Fruit fly (Drosophila melanogaster) whole organism, pupa: ENCODE results near the gene CG13482.
A peak's percentile ranks its signal among the peaks of the same experiment; 100 is the strongest.

ENCODE experiments used
- CG10348 ChIP-seq: fragments of 200-800 bp; sonication (Bioruptor generic); IDR thresholded peaks from 2 replicates; pipeline ENCODE4 v1.3.6; 2022; ENCODE audit warnings: missing biosample characterization, missing genetic modification characterization
- CG12605 ChIP-seq: fragments of 200-800 bp; sonication (Bioruptor generic); IDR thresholded peaks from 2 replicates; pipeline ENCODE4 v1.3.6; 2022; ENCODE audit warnings: missing biosample characterization, missing genetic modification characterization
- CG13204 ChIP-seq: fragments of 200-800 bp; sonication (Bioruptor generic); optimal IDR thresholded peaks from 2 replicates; lab custom pipeline; 2018; ENCODE audit warnings: missing biosample characterization, mild to moderate bottlenecking, missing genetic modification characterization, moderate library complexity
- CG14655 ChIP-seq: fragments of 200-800 bp; sonication (Bioruptor generic); optimal IDR thresholded peaks from 3 replicates; lab custom pipeline; 2017; ENCODE audit warnings: mild to moderate bottlenecking, missing biosample characterization, missing genetic modification reagents, missing genetic modification characterization
- CG15710 ChIP-seq: fragments of 200-800 bp; sonication (Bioruptor generic); optimal IDR thresholded peaks from 2 replicates; lab custom pipeline; 2018; ENCODE audit warnings: missing biosample characterization, mild to moderate bottlenecking, missing genetic modification characterization, moderate library complexity
- CG17806 ChIP-seq: fragments of 200-800 bp; sonication (Bioruptor generic); optimal IDR thresholded peaks from 2 replicates; lab custom pipeline; 2018; ENCODE audit warnings: missing biosample characterization, mild to moderate bottlenecking, missing genetic modification characterization, moderate library complexity
- CG32121 ChIP-seq: fragments of 200-800 bp; sonication (Bioruptor generic); IDR thresholded peaks from 2 replicates; pipeline ENCODE4 v1.3.6; 2022; ENCODE audit warnings: missing biosample characterization, missing genetic modification characterization
- CG34367 ChIP-seq: fragments of 200-800 bp; sonication (Bioruptor generic); optimal IDR thresholded peaks from 2 replicates; lab custom pipeline; 2018; ENCODE audit warnings: missing biosample characterization, mild to moderate bottlenecking, missing genetic modification characterization
- CG4496 ChIP-seq: fragments of 200-800 bp; sonication (Bioruptor generic); IDR thresholded peaks from 3 replicates; pipeline ENCODE4 v1.3.6; 2022; ENCODE audit warnings: missing biosample characterization, missing genetic modification characterization
- CG8159 ChIP-seq: fragments of 200-800 bp; sonication (Bioruptor generic); optimal IDR thresholded peaks from 3 replicates; lab custom pipeline; 2018; ENCODE audit warnings: missing biosample characterization, mild to moderate bottlenecking, missing genetic modification characterization, moderate library complexity
- CG8301 ChIP-seq: fragments of 200-800 bp; sonication (Bioruptor generic); optimal IDR thresholded peaks from 2 replicates; lab custom pipeline; 2018; ENCODE audit warnings: missing biosample characterization, mild to moderate bottlenecking, missing genetic modification characterization
- CG9948 ChIP-seq: fragments of 200-800 bp; sonication (Bioruptor generic); optimal IDR thresholded peaks from 2 replicates; lab custom pipeline; 2018; ENCODE audit warnings: missing biosample characterization, mild to moderate bottlenecking, missing genetic modification characterization, moderate library complexity
- D1 ChIP-seq: fragments of 200-800 bp; sonication (Bioruptor generic); optimal IDR thresholded peaks from 2 replicates; lab custom pipeline; 2018; ENCODE audit warnings: missing biosample characterization, mild to moderate bottlenecking, missing genetic modification characterization, moderate library complexity
- EcR ChIP-seq: fragments of 200-800 bp; sonication (Bioruptor generic); optimal IDR thresholded peaks from 3 replicates; lab custom pipeline; 2019; ENCODE audit warnings: missing biosample characterization, missing genetic modification characterization, mild to moderate bottlenecking, moderate library complexity, missing genetic modification reagents
- Ets98B ChIP-seq: fragments of 200-800 bp; sonication (Bioruptor generic); IDR thresholded peaks from 2 replicates; pipeline ENCODE4 v1.3.6; 2022; ENCODE audit warnings: missing biosample characterization, missing genetic modification characterization
- Pif1A ChIP-seq: fragments of 200-800 bp; sonication (Bioruptor generic); optimal IDR thresholded peaks from 3 replicates; lab custom pipeline; 2016; ENCODE audit warnings: missing biosample characterization, missing genetic modification characterization
- Pif1B ChIP-seq: fragments of 200-800 bp; sonication (Bioruptor generic); optimal IDR thresholded peaks from 3 replicates; lab custom pipeline; 2016; ENCODE audit warnings: missing biosample characterization, missing genetic modification characterization
- Snoo ChIP-seq: fragments of 200-800 bp; sonication (Bioruptor generic); optimal IDR thresholded peaks from 3 replicates; lab custom pipeline; 2017; ENCODE audit warnings: missing biosample characterization, mild to moderate bottlenecking, missing genetic modification characterization, inconsistent platforms
- fd96Ca ChIP-seq: fragments of 200-800 bp; sonication (Bioruptor generic); IDR thresholded peaks from 3 replicates; pipeline ENCODE4 v1.3.6; 2022; ENCODE audit warnings: missing biosample characterization, missing genetic modification characterization
- gl ChIP-seq: fragments of 200-800 bp; sonication (Bioruptor generic); optimal IDR thresholded peaks from 2 replicates; lab custom pipeline; 2018; ENCODE audit warnings: missing biosample characterization, mild to moderate bottlenecking, missing genetic modification characterization
- rn ChIP-seq: fragments of 200-800 bp; sonication (Bioruptor generic); IDR thresholded peaks from 2 replicates; pipeline ENCODE4 v1.3.6; 2022; ENCODE audit warnings: missing biosample characterization, missing genetic modification characterization

CG13482 gene

DNA sequence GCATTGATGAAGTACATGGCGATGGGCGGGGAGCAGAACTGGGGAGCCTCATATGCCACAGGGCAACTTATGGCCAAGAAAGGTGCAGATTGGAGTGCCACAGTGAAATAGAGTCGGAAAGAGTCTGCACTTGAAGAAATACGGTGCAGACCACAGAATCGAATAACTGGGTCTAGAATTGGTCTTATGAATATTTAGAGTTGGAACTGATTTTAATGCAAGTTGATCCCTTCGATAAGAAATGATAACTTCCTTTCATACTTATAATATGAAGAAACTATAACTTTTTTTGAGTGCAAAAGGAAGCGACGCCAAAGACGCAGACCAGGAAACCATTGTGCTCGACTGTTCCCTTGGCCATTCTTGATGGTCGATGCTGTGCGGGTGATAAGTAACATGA lies 45.4 kb downstream of the CG13482 start:
- TF ChIP-seq CG9948 (tag; lab: Kevin White, UChicago) (peak; percentile 76), CG4496 (peak; percentile 50; the same call in 1 of the 3 replicates), EcR (peak; percentile 17), CG8159 (tag; lab: Kevin White, UChicago) (peak; percentile 76), fd96Ca (GFP tag; lab: Robert Waterston, UW) (peak; percentile 72; the same call in 2 of the 3 replicates), D1 (peak; percentile 31), Ets98B (GFP tag; lab: Robert Waterston, UW) (peak; percentile 29; the same call in 1 of the 2 replicates), rn (GFP tag; lab: Robert Waterston, UW) (no peak), CG32121 (GFP tag; lab: Robert Waterston, UW) (no peak), CG14655 (GFP tag; lab: Kevin White, UChicago) (peak; percentile 85), CG13204 (GFP tag; lab: Kevin White, UChicago) (peak; percentile 75), CG10348 (no peak), CG34367 (tag; lab: Kevin White, UChicago) (peak; percentile 89), Snoo (tag; lab: Kevin White, UChicago) (peak; percentile 66), gl (peak; percentile 76), CG12605 (GFP tag; lab: Robert Waterston, UW) (peak; percentile 54), CG8301 (tag; lab: Kevin White, UChicago) (peak; percentile 73), CG17806 (peak; percentile 88), Pif1A (GFP tag; lab: Kevin White, UChicago) (peak; percentile 81), Pif1B (GFP tag; lab: Kevin White, UChicago) (peak; percentile 79), CG15710 (tag; lab: Kevin White, UChicago) (peak; percentile 89)

DNA sequence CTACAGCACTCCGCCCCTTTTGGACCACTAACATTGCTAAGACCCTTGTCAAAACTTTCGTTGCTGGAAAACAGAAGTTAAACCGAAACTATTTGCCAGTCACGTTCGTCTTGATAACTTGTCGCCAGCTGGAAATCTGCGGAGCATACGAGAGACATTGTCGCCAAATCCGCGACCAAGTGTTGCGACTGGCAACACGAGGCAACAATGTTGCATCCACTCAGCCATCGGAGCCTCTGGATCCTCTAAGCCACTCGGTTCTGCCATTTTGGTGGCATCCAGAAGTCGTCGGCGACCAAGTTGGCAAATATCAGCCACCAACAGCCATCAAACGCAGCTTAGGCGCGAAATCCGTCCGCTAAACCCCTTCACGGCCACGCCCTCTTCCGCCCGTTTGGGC lies 46.7 kb downstream of the CG13482 start:
- TF ChIP-seq CG13204 (GFP tag; lab: Kevin White, UChicago) (no peak), CG8301 (tag; lab: Kevin White, UChicago) (no peak), Pif1A (GFP tag; lab: Kevin White, UChicago) (no peak), CG34367 (tag; lab: Kevin White, UChicago) (no peak), EcR (no peak), CG8159 (tag; lab: Kevin White, UChicago) (no peak), Snoo (tag; lab: Kevin White, UChicago) (no peak), CG15710 (tag; lab: Kevin White, UChicago) (no peak), CG12605 (GFP tag; lab: Robert Waterston, UW) (no peak), D1 (no peak), fd96Ca (GFP tag; lab: Robert Waterston, UW) (no peak), CG14655 (GFP tag; lab: Kevin White, UChicago) (no peak), rn (GFP tag; lab: Robert Waterston, UW) (no peak), gl (no peak), Ets98B (GFP tag; lab: Robert Waterston, UW) (no peak), Pif1B (GFP tag; lab: Kevin White, UChicago) (no peak), CG17806 (no peak), CG32121 (GFP tag; lab: Robert Waterston, UW) (no peak), CG9948 (tag; lab: Kevin White, UChicago) (no peak)
